Fruit fly (Drosophila melanogaster): ENCODE data around the gene CG43348.

The CG43348 gene

DNA sequence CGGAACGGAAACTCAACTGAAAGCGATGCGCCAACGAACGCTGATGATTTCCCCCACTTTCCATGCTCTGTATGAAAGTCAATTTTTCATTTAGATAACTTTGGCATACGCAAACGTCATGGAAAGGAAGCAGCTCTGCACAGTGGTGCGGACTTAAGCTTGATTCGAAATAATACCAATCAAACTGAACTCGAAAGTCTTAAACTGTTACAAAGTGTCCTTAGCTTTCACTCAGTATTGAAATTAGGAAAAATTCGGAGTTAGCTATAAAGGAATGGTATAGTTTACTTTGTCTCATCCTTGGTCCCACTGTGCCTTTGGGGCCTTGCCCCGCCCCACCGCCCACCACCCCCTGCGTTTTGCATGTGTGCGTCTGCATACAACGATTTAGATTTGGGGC is 8.2 kb downstream of the CG43348 start (continued):
- TF ChIP-seq Eip74EF (GFP tag; optimal IDR thresholded peaks at IDR 0.05) (no peak), CG6254 (GFP tag; optimal IDR thresholded peaks at IDR 0.05) (no peak), CG4282 (GFP tag; optimal IDR thresholded peaks at IDR 0.05) (no peak), CG12071 (GFP tag; optimal IDR thresholded peaks at IDR 0.05) (peak; percentile 16), CG11085 (GFP tag; IDR thresholded peaks at IDR 0.05) (0 out of 2 replicates have a peak, but pooled peaks have one; percentile 21), CG15514 (GFP tag; optimal IDR thresholded peaks at IDR 0.05) (peak; percentile 50), Dad (GFP tag; optimal IDR thresholded peaks at IDR 0.05) (peak; percentile 10), trem (tag; optimal IDR thresholded peaks at IDR 0.05) (no peak), dan (GFP tag; IDR thresholded peaks at IDR 0.05) (no peak), CG10654 (GFP tag; optimal IDR thresholded peaks at IDR 0.05) (no peak), ATbp (GFP tag; optimal IDR thresholded peaks at IDR 0.05) (peak; percentile 62), zen (tag; optimal IDR thresholded peaks at IDR 0.05) (no peak), ind (GFP tag; optimal IDR thresholded peaks at IDR 0.05) (peak; percentile 42), CG12391 (tag; optimal IDR thresholded peaks at IDR 0.05) (peak; percentile 43), jing (GFP tag; optimal IDR thresholded peaks at IDR 0.05) (no peak), fu2 (GFP tag; optimal IDR thresholded peaks at IDR 0.05) (no peak), CG8944 (GFP tag; optimal IDR thresholded peaks at IDR 0.05) (peak; percentile 27), esg (GFP tag; conservative IDR thresholded peaks at IDR 0.05) (peak; percentile 73), wdn (GFP tag; IDR thresholded peaks at IDR 0.05) (peak; percentile 62), peb (GFP tag; IDR thresholded peaks at IDR 0.05) (no peak), CG16863 (GFP tag; optimal IDR thresholded peaks at IDR 0.05) (peak; percentile 7), chinmo (GFP tag; IDR thresholded peaks at IDR 0.05; ENCODE audit: partially characterized antibody) (no peak), Opbp (GFP tag; IDR thresholded peaks at IDR 0.05; ENCODE audit: partially characterized antibody) (no peak), tgo (GFP tag; IDR thresholded peaks at IDR 0.05) (peak; percentile 54; the same call in 2 of the 3 replicates), CG1233 (GFP tag; optimal IDR thresholded peaks at IDR 0.05) (no peak), H2.0 (GFP tag; IDR thresholded peaks at IDR 0.05) (peak; percentile 59; the same call in 1 of the 2 replicates), sob (GFP tag; IDR thresholded peaks at IDR 0.05) (peak; percentile 71), kah (GFP tag; optimal IDR thresholded peaks at IDR 0.05) (no peak), amos (GFP tag; IDR thresholded peaks at IDR 0.05; ENCODE audit: partially characterized antibody) (no peak), Hr78 (GFP tag; optimal IDR thresholded peaks at IDR 0.05) (no peak), CG4707 (GFP tag; optimal IDR thresholded peaks at IDR 0.05) (no peak), CG18011 (GFP tag; optimal IDR thresholded peaks at IDR 0.05) (no peak), NC2β (GFP tag; optimal IDR thresholded peaks at IDR 0.05) (no peak), pfk (GFP tag; optimal IDR thresholded peaks at IDR 0.05) (no peak), CG12744 (GFP tag; optimal IDR thresholded peaks at IDR 0.05) (no peak), jumu (GFP tag; optimal IDR thresholded peaks at IDR 0.05) (no peak), dati (GFP tag; IDR thresholded peaks at IDR 0.05) (no peak), CG18764 (GFP tag; optimal IDR thresholded peaks at IDR 0.05) (no peak), gce (GFP tag; IDR thresholded peaks at IDR 0.05) (0 out of 3 replicates have a peak, but pooled peaks have one; percentile 36), CG16815 (GFP tag; optimal IDR thresholded peaks at IDR 0.05) (peak; percentile 24), CG9437 (GFP tag; optimal IDR thresholded peaks at IDR 0.05) (peak; percentile 24), CG7556 (GFP tag; optimal IDR thresholded peaks at IDR 0.05) (peak; percentile 69), bsh (GFP tag; optimal IDR thresholded peaks at IDR 0.05) (peak in 1 of 2 experiments; percentile 21), salm (tag; optimal IDR thresholded peaks at IDR 0.05) (no peak), lola (GFP tag; optimal IDR thresholded peaks at IDR 0.05) (no peak), Ptx1 (GFP tag; IDR thresholded peaks at IDR 0.05) (peak; percentile 63), Neu2 (GFP tag; optimal IDR thresholded peaks at IDR 0.05; ENCODE audit: borderline replicate concordance) (no peak), Dref (GFP tag; IDR thresholded peaks at IDR 0.05) (no peak), NFAT (GFP tag; IDR thresholded peaks at IDR 0.05) (peak; percentile 51; the same call in 1 of the 2 replicates), CG11560 (tag; IDR thresholded peaks at IDR 0.05) (0 out of 3 replicates have a peak, but pooled peaks have one; percentile 25)

All from whole organism, embryonic.